Fruit fly (Drosophila melanogaster) whole organism, prepupa: ENCODE data around the gene CG15642.

ENCODE experiments used
- CG15336 ChIP-seq: fragments of 200-800 bp; sonication (Bioruptor generic); IDR thresholded peaks from 2 replicates; pipeline ENCODE4 v1.3.6; 2022; ENCODE audit warnings: missing biosample characterization, missing genetic modification characterization
- CG6854 ChIP-seq: fragments of 200-800 bp; sonication (Bioruptor generic); optimal IDR thresholded peaks from 2 replicates; lab custom pipeline; 2017; ENCODE audit warnings: missing biosample characterization, mild to moderate bottlenecking, missing genetic modification characterization
- Eip78C ChIP-seq: fragments of 200-800 bp; sonication (Bioruptor generic); peaks from one replicate; lab custom pipeline; 2016; ENCODE audit warnings: missing biosample characterization, missing genetic modification characterization
- Eip93F ChIP-seq: fragments of 200-800 bp; sonication (Bioruptor generic); optimal IDR thresholded peaks from 2 replicates; lab custom pipeline; 2016; ENCODE audit warnings: missing biosample characterization, mild to moderate bottlenecking, missing genetic modification characterization
- OdsH ChIP-seq: fragments of 200-800 bp; sonication (Bioruptor generic); optimal IDR thresholded peaks from 3 replicates; lab custom pipeline; 2016; ENCODE audit warnings: missing biosample characterization, missing genetic modification characterization
- Sox14 ChIP-seq: fragments of 200-800 bp; sonication (Bioruptor generic); optimal IDR thresholded peaks from 3 replicates; lab custom pipeline; 2016; ENCODE audit warnings: missing biosample characterization, missing genetic modification characterization
- fkh ChIP-seq: fragments of 200-800 bp; sonication (Bioruptor generic); optimal IDR thresholded peaks from 3 replicates; lab custom pipeline; 2017; ENCODE audit warnings: missing biosample characterization, mild to moderate bottlenecking, missing genetic modification characterization, moderate library complexity
- lz ChIP-seq: fragments of 200-800 bp; sonication (Bioruptor generic); optimal IDR thresholded peaks from 3 replicates; lab custom pipeline; 2016; ENCODE audit warnings: missing biosample characterization, missing genetic modification characterization

DNA sequence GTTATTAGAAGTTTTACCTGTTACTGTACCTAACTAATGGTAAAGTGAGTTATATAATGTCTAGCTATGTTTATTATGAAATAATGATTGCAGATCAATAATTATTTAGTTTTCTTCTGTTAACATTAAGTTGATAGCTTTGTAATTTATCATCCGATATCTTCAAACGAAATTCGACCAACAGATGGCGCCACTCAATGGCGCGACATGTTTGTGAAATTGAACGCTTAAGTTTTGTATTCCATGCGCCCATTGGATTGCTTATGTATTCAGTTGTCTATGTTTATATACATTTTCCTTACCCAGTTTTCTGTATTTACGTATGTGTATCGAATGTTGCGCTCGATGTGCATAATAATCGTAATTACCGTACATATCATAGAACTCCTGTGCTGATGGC is 23.0 kb upstream of the CG15642 start:
- TF ChIP-seq Eip78C (GFP tag; lab: Kevin White, UChicago) (no peak), CG6854 (GFP tag; lab: Kevin White, UChicago) (no peak), OdsH (GFP tag; lab: Kevin White, UChicago) (no peak), CG15336 (no peak), fkh (GFP tag; lab: Kevin White, UChicago) (no peak), lz (no peak), Sox14 (GFP tag; lab: Kevin White, UChicago) (no peak), Eip93F (GFP tag; lab: Kevin White, UChicago) (no peak)
